Fruit fly (Drosophila melanogaster): Measurements from ENCODE around the gene CG11726.

DNA sequence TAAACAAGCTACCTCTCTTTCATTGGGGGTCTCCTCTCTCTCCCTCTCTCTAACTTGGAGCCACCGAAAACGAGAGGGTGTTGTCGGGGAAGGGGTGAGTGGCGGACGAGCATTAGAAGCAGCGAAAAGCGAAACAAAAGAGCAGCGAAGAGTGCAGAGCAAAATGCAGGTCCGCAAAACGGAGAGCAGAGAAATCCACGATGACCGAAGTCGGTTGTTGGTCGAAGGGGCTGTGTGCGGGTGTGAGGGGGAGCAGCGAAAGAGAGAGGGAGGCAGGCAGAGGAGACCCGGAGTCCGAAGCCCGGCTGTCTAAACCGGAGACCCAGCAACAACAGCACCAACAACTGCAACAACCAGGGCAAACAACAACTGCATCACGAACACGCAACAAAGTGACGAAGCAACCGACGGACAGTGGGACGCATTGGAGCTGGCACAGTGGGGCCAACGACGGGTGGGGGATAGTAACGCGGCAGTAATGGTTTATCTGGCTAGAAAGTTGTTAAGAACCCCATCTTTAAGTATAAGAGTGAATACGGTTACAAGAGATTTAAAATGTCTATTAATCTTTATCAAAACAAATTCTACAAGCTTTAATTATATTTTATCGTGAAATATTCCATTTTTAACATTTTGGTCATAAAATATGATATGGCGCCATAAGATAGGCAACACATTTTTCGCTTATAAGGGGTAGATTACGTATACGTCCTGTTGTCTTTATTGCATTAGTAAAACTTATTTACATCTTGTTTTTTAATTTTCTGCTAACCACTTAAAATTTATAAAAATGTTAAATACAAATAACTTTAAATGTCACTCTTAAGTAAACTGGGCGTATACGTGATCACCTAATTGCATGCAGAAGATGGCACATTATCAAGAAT, 28.8 kb upstream of the CG11726 start:
- TF ChIP-seq CTCF (optimal IDR thresholded peaks at IDR 0.05) (no peak), CG8478 (optimal IDR thresholded peaks at IDR 0.05) (no peak)
